Worm (Caenorhabditis elegans) whole organism, L1 larva: Measurements from ENCODE around the gene B0198.3.

Source experiments
- aha-1 ChIP-seq: fragments of 150-350 bp; optimal IDR thresholded peaks from 2 replicates; lab custom pipeline; 2014; ENCODE audit warnings: missing biosample characterization, missing genetic modification characterization
- ama-1 ChIP-seq: fragments of 150-350 bp; optimal IDR thresholded peaks from 2 replicates; lab custom pipeline; 2014
- dpl-1 ChIP-seq, 3 experiments: fragments of 150-350 bp in 2 of 3; sonication (generic microtip) in 1 of 3; optimal IDR thresholded peaks; 2 replicates each; lab custom pipeline; 2014 to 2017; ENCODE audit warnings: missing biosample characterization in 3 of 3, missing genetic modification characterization in 3 of 3, missing genetic modification reagents in 3 of 3
- fos-1 ChIP-seq: fragments of 150-350 bp; optimal IDR thresholded peaks from 2 replicates; lab custom pipeline; 2014; ENCODE audit warnings: missing biosample characterization, missing genetic modification characterization
- nhr-12 ChIP-seq: sonication (generic microtip); optimal IDR thresholded peaks from 2 replicates; lab custom pipeline; 2017; ENCODE audit warnings: missing biosample characterization, missing genetic modification characterization
- nhr-28 ChIP-seq: fragments of 150-350 bp; optimal IDR thresholded peaks from 2 replicates; lab custom pipeline; 2014; ENCODE audit warnings: missing biosample characterization, missing genetic modification characterization
- unc-62 ChIP-seq: fragments of 150-350 bp; optimal IDR thresholded peaks from 2 replicates; lab custom pipeline; 2014; ENCODE audit warnings: missing biosample characterization, missing genetic modification reagents, missing genetic modification characterization

DNA sequence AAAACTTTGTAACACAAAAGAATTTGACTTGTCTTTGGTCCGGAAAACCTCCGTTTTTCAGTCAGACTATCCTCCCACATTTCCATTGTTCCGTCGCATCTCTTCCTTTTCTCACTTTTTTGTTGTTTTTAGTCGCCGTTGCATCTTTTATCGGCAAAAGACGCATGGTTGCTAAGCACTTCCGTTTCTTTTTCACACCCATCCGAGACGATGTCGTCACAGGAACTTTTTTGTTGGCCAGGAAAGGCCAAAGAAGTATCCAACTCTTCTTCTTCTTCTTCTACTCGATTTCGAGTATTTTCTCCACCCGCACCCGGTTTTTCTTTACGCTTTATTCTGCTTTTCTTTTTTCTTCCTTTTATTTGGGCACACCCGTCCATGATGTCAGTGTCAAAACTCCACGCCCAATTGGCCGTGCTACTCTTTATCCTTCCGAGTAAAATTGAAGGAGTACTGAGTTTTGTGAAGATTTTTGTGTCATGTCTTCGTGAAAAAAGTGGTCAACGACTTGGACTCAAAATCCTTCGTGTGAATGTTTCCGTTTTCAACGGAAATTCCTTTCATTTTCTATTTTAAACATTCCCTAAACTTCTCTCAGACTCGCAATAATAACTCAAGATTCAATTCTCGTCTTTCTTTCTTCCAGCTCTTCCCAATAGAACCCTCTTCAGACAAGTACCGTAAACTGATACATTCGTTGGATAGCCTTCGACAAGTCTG is 31.6 kb downstream of the B0198.3 start, which contains the start of gene B0198.2:
- TF ChIP-seq unc-62 (GFP tag; lab: Kevin White, UChicago), result no peak
- no peak for TF ChIP-seq aha-1 (tag; lab: Kevin White, UChicago)
- no peak for TF ChIP-seq ama-1 (lab: Kevin White, UChicago)
- no peak for TF ChIP-seq fos-1 (tag; lab: Kevin White, UChicago)
- no peak for TF ChIP-seq nhr-12
- no peak for TF ChIP-seq dpl-1 (GFP tag; optimal IDR thresholded peaks at IDR 0.05; lab: Kevin White, UChicago)
- no peak for TF ChIP-seq nhr-28 (tag; lab: Kevin White, UChicago)
